Fruit fly (Drosophila melanogaster) whole organism, embryonic: ENCODE data around the gene CG34269.

ENCODE experiments used
- Atf6 ChIP-seq: fragments of 200-800 bp; sonication (Bioruptor generic); IDR thresholded peaks from 2 replicates; pipeline ENCODE4 v1.3.6; 2022; ENCODE audit warnings: missing biosample characterization, missing genetic modification characterization
- B-H2 ChIP-seq: fragments of 200-800 bp; sonication (Bioruptor generic); optimal IDR thresholded peaks from 2 replicates; lab custom pipeline; 2018; ENCODE audit warnings: missing biosample characterization, mild to moderate bottlenecking, missing genetic modification characterization
- Bdp1 ChIP-seq: fragments of 200-800 bp; sonication (Bioruptor generic); optimal IDR thresholded peaks from 3 replicates; lab custom pipeline; 2016; ENCODE audit warnings: missing biosample characterization, missing genetic modification characterization
- CG10209 ChIP-seq: fragments of 200-800 bp; sonication (Bioruptor generic); optimal IDR thresholded peaks from 3 replicates; lab custom pipeline; 2017; ENCODE audit warnings: missing biosample characterization, mild to moderate bottlenecking, missing genetic modification characterization, missing genetic modification reagents
- CG10274 ChIP-seq: fragments of 200-800 bp; sonication (Bioruptor generic); optimal IDR thresholded peaks from 3 replicates; lab custom pipeline; 2017; ENCODE audit warnings: missing biosample characterization, mild to moderate bottlenecking, missing genetic modification characterization
- CG11723 ChIP-seq: fragments of 200-800 bp; sonication (Bioruptor generic); optimal IDR thresholded peaks from 2 replicates; lab custom pipeline; 2017; ENCODE audit warnings: missing biosample characterization, mild to moderate bottlenecking, missing genetic modification characterization
- CG12155 ChIP-seq: fragments of 200-800 bp; sonication (Bioruptor generic); optimal IDR thresholded peaks from 3 replicates; lab custom pipeline; 2016; ENCODE audit warnings: missing biosample characterization, missing genetic modification characterization
- CG13775 ChIP-seq: fragments of 200-800 bp; sonication (Bioruptor generic); optimal IDR thresholded peaks from 3 replicates; lab custom pipeline; 2017; ENCODE audit warnings: missing biosample characterization, mild to moderate bottlenecking, missing genetic modification characterization
- CG14667 ChIP-seq: fragments of 200-800 bp; sonication (Bioruptor generic); IDR thresholded peaks from 2 replicates; pipeline ENCODE4 v1.3.6; 2022; ENCODE audit warnings: missing biosample characterization, missing genetic modification characterization
- CG15011 ChIP-seq: fragments of 200-800 bp; sonication (Bioruptor generic); optimal IDR thresholded peaks from 3 replicates; lab custom pipeline; 2018; ENCODE audit warnings: missing biosample characterization, mild to moderate bottlenecking, missing genetic modification characterization
- CG1529 ChIP-seq: fragments of 200-800 bp; sonication (Bioruptor generic); optimal IDR thresholded peaks from 3 replicates; lab custom pipeline; 2018; ENCODE audit warnings: missing biosample characterization, missing genetic modification characterization
- CG15479 ChIP-seq: fragments of 200-800 bp; sonication (Bioruptor generic); optimal IDR thresholded peaks from 3 replicates; lab custom pipeline; 2019; ENCODE audit warnings: missing biosample characterization, mild to moderate bottlenecking, missing genetic modification characterization, moderate library complexity
- CG15601 ChIP-seq: fragments of 200-800 bp; sonication (Bioruptor generic); optimal IDR thresholded peaks from 3 replicates; lab custom pipeline; 2019; ENCODE audit warnings: missing biosample characterization, mild to moderate bottlenecking, missing genetic modification characterization, moderate library complexity
- CG17568 ChIP-seq: fragments of 200-800 bp; sonication (Bioruptor generic); optimal IDR thresholded peaks from 2 replicates; lab custom pipeline; 2018; ENCODE audit warnings: missing biosample characterization, mild to moderate bottlenecking, missing genetic modification characterization, moderate library complexity
- CG18619 ChIP-seq: fragments of 200-800 bp; sonication (Bioruptor generic); optimal IDR thresholded peaks from 3 replicates; lab custom pipeline; 2017; ENCODE audit warnings: missing biosample characterization, mild to moderate bottlenecking, missing genetic modification characterization
- CG2120 ChIP-seq: fragments of 200-800 bp; sonication (Bioruptor generic); optimal IDR thresholded peaks from 3 replicates; lab custom pipeline; 2016; ENCODE audit warnings: missing biosample characterization, missing genetic modification characterization
- CG3163 ChIP-seq: fragments of 200-800 bp; sonication (Bioruptor generic); optimal IDR thresholded peaks from 3 replicates; lab custom pipeline; 2016; ENCODE audit warnings: missing biosample characterization, missing genetic modification characterization
- CG34422 ChIP-seq: fragments of 200-800 bp; sonication (Bioruptor generic); IDR thresholded peaks from 3 replicates; pipeline ENCODE4 v1.3.6; 2022; ENCODE audit warnings: missing biosample characterization, missing genetic modification characterization
- CG4360 ChIP-seq: fragments of 200-800 bp; sonication (Bioruptor generic); IDR thresholded peaks from 2 replicates; pipeline ENCODE4 v1.3.6; 2022; ENCODE audit warnings: missing biosample characterization, missing genetic modification characterization
- CG6765 ChIP-seq: fragments of 200-800 bp; sonication (Bioruptor generic); optimal IDR thresholded peaks from 3 replicates; lab custom pipeline; 2017; ENCODE audit warnings: missing biosample characterization, mild to moderate bottlenecking, missing genetic modification characterization
- CG6854 ChIP-seq: fragments of 200-800 bp; sonication (Bioruptor generic); optimal IDR thresholded peaks from 3 replicates; lab custom pipeline; 2017; ENCODE audit warnings: missing biosample characterization, mild to moderate bottlenecking, missing genetic modification characterization
- Deaf1 ChIP-seq: fragments of 200-800 bp; optimal IDR thresholded peaks from 3 replicates; lab custom pipeline; 2019; ENCODE audit warnings: missing biosample characterization, mild to moderate bottlenecking, missing genetic modification characterization, moderate library complexity
- Doc3 ChIP-seq: fragments of 200-800 bp; sonication (Bioruptor generic); IDR thresholded peaks from 3 replicates; pipeline ENCODE4 v1.3.6; 2022; ENCODE audit warnings: missing biosample characterization, missing genetic modification characterization; ENCODE audit not compliant: partially characterized antibody
- E2f2 ChIP-seq: fragments of 200-800 bp; sonication (Bioruptor generic); IDR thresholded peaks from 2 replicates; pipeline ENCODE4 v1.3.6; 2022; ENCODE audit warnings: missing biosample characterization, missing genetic modification characterization
- HLH4C ChIP-seq: fragments of 200-800 bp; sonication (Bioruptor generic); IDR thresholded peaks from 3 replicates; pipeline ENCODE4 v1.3.6; 2022; ENCODE audit warnings: missing biosample characterization, missing genetic modification characterization; ENCODE audit not compliant: partially characterized antibody
- HLHmδ ChIP-seq: fragments of 200-800 bp; sonication (Bioruptor generic); optimal IDR thresholded peaks from 2 replicates; lab custom pipeline; 2018; ENCODE audit warnings: missing biosample characterization, mild to moderate bottlenecking, missing genetic modification characterization, moderate library complexity
- Meics ChIP-seq: fragments of 200-800 bp; sonication (Bioruptor generic); optimal IDR thresholded peaks from 2 replicates; lab custom pipeline; 2017; ENCODE audit warnings: missing biosample characterization, mild to moderate bottlenecking, missing genetic modification characterization
- Rfx ChIP-seq: fragments of 200-800 bp; sonication (Bioruptor generic); IDR thresholded peaks from 2 replicates; pipeline ENCODE4 v1.3.6; 2022; ENCODE audit warnings: missing biosample characterization, missing genetic modification characterization
- Stat92E ChIP-seq, 3 experiments: fragments of >200 bp in 2 of 3; fragments of 200-800 bp in 1 of 3; sonication (Bioruptor generic) in 1 of 3; optimal IDR thresholded peaks; 2 replicates each; lab custom pipeline; 2017 to 2019; ENCODE audit warnings: missing biosample characterization in 3 of 3, missing genetic modification characterization in 3 of 3, mild to moderate bottlenecking in 1 of 3, moderate library complexity in 1 of 3
- caup ChIP-seq: fragments of 200-800 bp; sonication (Bioruptor generic); optimal IDR thresholded peaks from 3 replicates; lab custom pipeline; 2017; ENCODE audit warnings: missing biosample characterization, mild to moderate bottlenecking, missing genetic modification characterization, moderate library complexity; ENCODE audit not compliant: severe bottlenecking
- ci ChIP-seq: fragments of 200-800 bp; sonication (Bioruptor generic); IDR thresholded peaks from 3 replicates; pipeline ENCODE4 v1.3.6; 2022; ENCODE audit warnings: missing biosample characterization, missing genetic modification characterization
- croc ChIP-seq: fragments of 200-800 bp; sonication (Bioruptor generic); conservative IDR thresholded peaks from 3 replicates; pipeline ENCODE4 v1.3.6; 2022; ENCODE audit warnings: missing biosample characterization, missing genetic modification characterization
- da ChIP-seq: fragments of 200-800 bp; sonication (Bioruptor generic); optimal IDR thresholded peaks from 2 replicates; lab custom pipeline; 2016; ENCODE audit warnings: missing biosample characterization, missing genetic modification characterization
- disco-r ChIP-seq: fragments of 200-800 bp; sonication (Bioruptor generic); optimal IDR thresholded peaks from 2 replicates; lab custom pipeline; 2016; ENCODE audit warnings: missing biosample characterization, missing genetic modification characterization
- dmrt11E ChIP-seq: fragments of 200-800 bp; sonication (Bioruptor generic); optimal IDR thresholded peaks from 3 replicates; lab custom pipeline; 2018; ENCODE audit warnings: missing biosample characterization, mild to moderate bottlenecking, missing genetic modification characterization, moderate library complexity
- dpn ChIP-seq, 2 experiments: fragments of 200-800 bp; sonication (Bioruptor generic); optimal IDR thresholded peaks; 3 replicates each; lab custom pipeline; 2016; ENCODE audit warnings: missing biosample characterization in 2 of 2, missing genetic modification characterization in 2 of 2
- emc ChIP-seq: fragments of 200-800 bp; sonication (Bioruptor generic); optimal IDR thresholded peaks from 2 replicates; lab custom pipeline; 2016; ENCODE audit warnings: missing biosample characterization, missing genetic modification characterization
- ham ChIP-seq: fragments of 200-800 bp; sonication (Bioruptor generic); IDR thresholded peaks from 2 replicates; pipeline ENCODE4 v1.3.6; 2022; ENCODE audit warnings: missing biosample characterization, missing genetic modification characterization
- lmd ChIP-seq: fragments of 200-800 bp; sonication (Bioruptor generic); IDR thresholded peaks from 2 replicates; pipeline ENCODE4 v1.3.6; 2022; ENCODE audit warnings: missing biosample characterization, missing genetic modification characterization
- lov ChIP-seq, 2 experiments: fragments of 200-800 bp in 1 of 2; fragments of >200 bp in 1 of 2; sonication (Bioruptor generic) in 1 of 2; IDR thresholded peaks in 1 of 2; optimal IDR thresholded peaks in 1 of 2; 2 replicates in 1 of 2; 3 replicates in 1 of 2; pipeline versions ENCODE4 v1.3.6 to Lab custom; 2017 to 2022; ENCODE audit warnings: missing biosample characterization in 1 of 2, missing genetic modification characterization in 1 of 2
- mld ChIP-seq: fragments of 200-800 bp; sonication (Bioruptor generic); IDR thresholded peaks from 3 replicates; pipeline ENCODE4 v1.3.6; 2022; ENCODE audit warnings: missing biosample characterization, missing genetic modification characterization; ENCODE audit not compliant: partially characterized antibody
- nerfin-1 ChIP-seq: fragments of 200-800 bp; sonication (Bioruptor generic); optimal IDR thresholded peaks from 3 replicates; lab custom pipeline; 2019; ENCODE audit warnings: missing biosample characterization, mild to moderate bottlenecking, missing genetic modification characterization, moderate library complexity
- odd ChIP-seq: fragments of 200-800 bp; sonication (Bioruptor generic); optimal IDR thresholded peaks from 2 replicates; lab custom pipeline; 2017; ENCODE audit warnings: missing biosample characterization, mild to moderate bottlenecking, missing genetic modification characterization
- pan ChIP-seq, 4 experiments: fragments of >200 bp in 3 of 4; fragments of 200-800 bp in 1 of 4; sonication (Bioruptor generic) in 1 of 4; optimal IDR thresholded peaks in 3 of 4; IDR thresholded peaks in 1 of 4; 2 replicates each; pipeline versions ENCODE4 v1.3.6 to Lab custom; 2017 to 2022; ENCODE audit warnings: missing biosample characterization in 2 of 4, missing genetic modification characterization in 2 of 4, mixed read lengths in 1 of 4
- stwl ChIP-seq: fragments of 200-800 bp; sonication (Bioruptor generic); optimal IDR thresholded peaks from 3 replicates; lab custom pipeline; 2018; ENCODE audit warnings: missing biosample characterization, mild to moderate bottlenecking, missing genetic modification characterization, moderate library complexity
- sug ChIP-seq: fragments of 200-800 bp; optimal IDR thresholded peaks from 2 replicates; lab custom pipeline; 2019; ENCODE audit warnings: missing biosample characterization, mild to moderate bottlenecking, missing genetic modification characterization, moderate library complexity

The CG34269 gene

dm6 chr3L:542863-543635, 14.9 kb downstream of the CG34269 start, which contains the start of the genes Cypl and Hipk (continued):
- TF ChIP-seq emc (GFP tag; lab: Kevin White, UChicago): no peak
- TF ChIP-seq stwl (tag; lab: Kevin White, UChicago): peak; percentile 80
- TF ChIP-seq pan (optimal IDR thresholded peaks at IDR 0.05; lab: Kevin White, UChicago): no peak
- TF ChIP-seq pan (GFP tag; optimal IDR thresholded peaks at IDR 0.05 in 1 of 2, IDR thresholded peaks at IDR 0.05 in 1 of 2): no peak
- TF ChIP-seq CG3163 (GFP tag; lab: Kevin White, UChicago): peak; percentile 93
- TF ChIP-seq Meics (GFP tag; lab: Kevin White, UChicago): peak; percentile 26
- TF ChIP-seq lov (optimal IDR thresholded peaks at IDR 0.05; lab: Kevin White, UChicago): no peak
- TF ChIP-seq lov (GFP tag; IDR thresholded peaks at IDR 0.05; lab: Robert Waterston, UW): no peak
- no peak for TF ChIP-seq Deaf1 (tag; lab: Kevin White, UChicago)
- TF ChIP-seq CG6765 (GFP tag; lab: Kevin White, UChicago): peak; percentile 18
- TF ChIP-seq B-H2 (GFP tag; lab: Kevin White, UChicago): peak; percentile 38
- TF ChIP-seq E2f2 (GFP tag; lab: Robert Waterston, UW): peak; percentile 49
- TF ChIP-seq CG12155 (GFP tag; lab: Kevin White, UChicago): peak; percentile 24
- peak; percentile 1 for TF ChIP-seq CG15479 (GFP tag; lab: Kevin White, UChicago)
- TF ChIP-seq CG14667: no peak
- TF ChIP-seq ham (GFP tag; lab: Robert Waterston, UW): no peak
- TF ChIP-seq Atf6 (GFP tag; lab: Robert Waterston, UW): peak; percentile 44; the same call in 1 of the 2 replicates
- TF ChIP-seq ci (GFP tag; lab: Robert Waterston, UW): peak; percentile 50; the same call in 1 of the 3 replicates
- TF ChIP-seq croc (GFP tag; lab: Robert Waterston, UW): no peak
- peak; percentile 79; the same call in 2 of the 3 replicates for TF ChIP-seq CG34422 (GFP tag; lab: Robert Waterston, UW)
- peak; percentile 5 for TF ChIP-seq CG2120
- TF ChIP-seq mld (GFP tag; lab: Robert Waterston, UW): 0 out of 3 replicates have a peak, but pooled peaks have one; percentile 49
- TF ChIP-seq Stat92E (GFP tag; optimal IDR thresholded peaks at IDR 0.05; lab: Kevin White, UChicago): peak in 1 of 3 experiments; percentile 93
- TF ChIP-seq dmrt11E (tag; lab: Kevin White, UChicago): no peak
- peak; percentile 45; the same call in 1 of the 3 replicates for TF ChIP-seq HLH4C (GFP tag; lab: Robert Waterston, UW)
- TF ChIP-seq Doc3: peak; percentile 18; the same call in 1 of the 3 replicates
- peak; percentile 66 for TF ChIP-seq CG6854 (GFP tag; lab: Kevin White, UChicago)
- peak; percentile 6 for TF ChIP-seq CG13775 (GFP tag; lab: Kevin White, UChicago)
- peak; percentile 13 for TF ChIP-seq sug (tag; lab: Kevin White, UChicago)
- TF ChIP-seq Rfx (GFP tag; lab: Robert Waterston, UW): peak; percentile 18; the same call in 1 of the 2 replicates
- TF ChIP-seq odd: peak; percentile 66
- TF ChIP-seq caup (GFP tag; lab: Kevin White, UChicago): peak; percentile 69
- TF ChIP-seq nerfin-1 (tag; lab: Kevin White, UChicago): peak; percentile 56
- TF ChIP-seq CG10209 (GFP tag; lab: Kevin White, UChicago): peak; percentile 2
- TF ChIP-seq dpn (GFP tag; optimal IDR thresholded peaks at IDR 0.05; lab: Kevin White, UChicago): peak in 1 of 2 experiments; percentile 9
- peak; percentile 23 for TF ChIP-seq HLHmδ (GFP tag; lab: Kevin White, UChicago)
- TF ChIP-seq disco-r (GFP tag; lab: Kevin White, UChicago): no peak
- TF ChIP-seq da (GFP tag; lab: Kevin White, UChicago): no peak
- 0 out of 2 replicates have a peak, but pooled peaks have one; percentile 41 for TF ChIP-seq CG4360 (GFP tag; lab: Robert Waterston, UW)
- TF ChIP-seq CG18619 (GFP tag; lab: Kevin White, UChicago): no peak
- TF ChIP-seq CG10274 (GFP tag; lab: Kevin White, UChicago): no peak
- peak; percentile 28 for TF ChIP-seq Bdp1 (GFP tag; lab: Kevin White, UChicago)
- peak; percentile 17 for TF ChIP-seq CG17568 (GFP tag; lab: Kevin White, UChicago)
- TF ChIP-seq CG15011 (GFP tag; lab: Kevin White, UChicago): no peak
- TF ChIP-seq lmd (GFP tag; lab: Robert Waterston, UW): no peak
- peak; percentile 54 for TF ChIP-seq CG15601
- TF ChIP-seq CG11723 (GFP tag; lab: Kevin White, UChicago): peak; percentile 27
- peak; percentile 26 for TF ChIP-seq CG1529 (GFP tag; lab: Kevin White, UChicago)
